Fruit fly (Drosophila melanogaster) whole organism, embryonic: ENCODE measurements around the gene dpr20.

Experiments
- CG10274 ChIP-seq: fragments of 200-800 bp; sonication (Bioruptor generic); optimal IDR thresholded peaks from 3 replicates; lab custom pipeline; 2017; ENCODE audit warnings: missing biosample characterization, mild to moderate bottlenecking, missing genetic modification characterization
- CG18599 ChIP-seq: fragments of 200-800 bp; sonication (Bioruptor generic); optimal IDR thresholded peaks from 3 replicates; lab custom pipeline; 2017; ENCODE audit warnings: missing biosample characterization, missing genetic modification characterization, mild to moderate bottlenecking, moderate library complexity, missing genetic modification reagents
- CG30020 ChIP-seq: fragments of 200-800 bp; optimal IDR thresholded peaks from 2 replicates; lab custom pipeline; 2019; ENCODE audit warnings: missing biosample characterization, mild to moderate bottlenecking, missing genetic modification characterization, moderate library complexity
- Hr78 ChIP-seq, 2 experiments: fragments of 200-800 bp in 1 of 2; fragments of >200 bp in 1 of 2; sonication (Bioruptor generic) in 1 of 2; optimal IDR thresholded peaks; 2 replicates each; lab custom pipeline; 2017 to 2019; ENCODE audit warnings: missing biosample characterization in 2 of 2, missing genetic modification characterization in 2 of 2, mild to moderate bottlenecking in 1 of 2, moderate library complexity in 1 of 2
- Neu2 ChIP-seq: fragments of 200-800 bp; sonication (Bioruptor generic); optimal IDR thresholded peaks from 3 replicates; lab custom pipeline; 2016; ENCODE audit warnings: missing biosample characterization, missing genetic modification characterization, borderline replicate concordance
- crol ChIP-seq: fragments of 200-800 bp; sonication (Bioruptor generic); IDR thresholded peaks from 2 replicates; pipeline ENCODE4 v1.3.6; 2022; ENCODE audit warnings: missing biosample characterization, missing genetic modification characterization
- esg ChIP-seq: fragments of 200-800 bp; sonication (Bioruptor generic); conservative IDR thresholded peaks from 2 replicates; pipeline ENCODE4 v1.3.6; 2022; ENCODE audit warnings: missing biosample characterization, missing genetic modification characterization
- phol ChIP-seq: fragments of 200-800 bp; sonication (Bioruptor generic); optimal IDR thresholded peaks from 3 replicates; lab custom pipeline; 2018; ENCODE audit warnings: missing biosample characterization, mild to moderate bottlenecking, missing genetic modification characterization, moderate library complexity
- pita ChIP-seq: fragments of 200-800 bp; sonication (Bioruptor generic); optimal IDR thresholded peaks from 2 replicates; lab custom pipeline; 2017; ENCODE audit warnings: missing biosample characterization, mild to moderate bottlenecking, missing genetic modification characterization
- pum ChIP-seq: fragments of 200-800 bp; sonication (Bioruptor generic); optimal IDR thresholded peaks from 2 replicates; lab custom pipeline; 2016; ENCODE audit warnings: missing biosample characterization, missing genetic modification characterization
- pzg ChIP-seq: fragments of 200-800 bp; sonication (Bioruptor generic); optimal IDR thresholded peaks from 3 replicates; lab custom pipeline; 2018; ENCODE audit warnings: missing biosample characterization, mild to moderate bottlenecking, missing genetic modification characterization, moderate library complexity
- sob ChIP-seq: fragments of 200-800 bp; sonication (Bioruptor generic); IDR thresholded peaks from 2 replicates; pipeline ENCODE4 v1.3.6; 2022; ENCODE audit warnings: missing biosample characterization, missing genetic modification characterization
- stwl ChIP-seq: fragments of 200-800 bp; sonication (Bioruptor generic); optimal IDR thresholded peaks from 3 replicates; lab custom pipeline; 2018; ENCODE audit warnings: missing biosample characterization, mild to moderate bottlenecking, missing genetic modification characterization, moderate library complexity

dm6 chr3L:807456-807855 is 49.6 kb downstream of the dpr20 start:
- TF ChIP-seq Neu2 (GFP tag; lab: Kevin White, UChicago): no peak
- no peak for TF ChIP-seq crol (GFP tag; lab: Robert Waterston, UW)
- TF ChIP-seq pum: no peak
- TF ChIP-seq CG18599 (GFP tag; lab: Kevin White, UChicago): no peak
- no peak for TF ChIP-seq Hr78 (GFP tag; optimal IDR thresholded peaks at IDR 0.05; lab: Kevin White, UChicago)
- no peak for TF ChIP-seq esg (GFP tag; lab: Robert Waterston, UW)
- TF ChIP-seq CG30020 (tag; lab: Kevin White, UChicago): no peak
- TF ChIP-seq sob (GFP tag; lab: Robert Waterston, UW): no peak
- TF ChIP-seq CG10274 (GFP tag; lab: Kevin White, UChicago): no peak
- no peak for TF ChIP-seq stwl
- no peak for TF ChIP-seq pzg (GFP tag; lab: Kevin White, UChicago)
- no peak for TF ChIP-seq phol
- TF ChIP-seq pita (GFP tag; lab: Kevin White, UChicago): no peak
